Comparison of ENCODE assay signal across 5 worm cellular contexts in the genomic region with DNA sequence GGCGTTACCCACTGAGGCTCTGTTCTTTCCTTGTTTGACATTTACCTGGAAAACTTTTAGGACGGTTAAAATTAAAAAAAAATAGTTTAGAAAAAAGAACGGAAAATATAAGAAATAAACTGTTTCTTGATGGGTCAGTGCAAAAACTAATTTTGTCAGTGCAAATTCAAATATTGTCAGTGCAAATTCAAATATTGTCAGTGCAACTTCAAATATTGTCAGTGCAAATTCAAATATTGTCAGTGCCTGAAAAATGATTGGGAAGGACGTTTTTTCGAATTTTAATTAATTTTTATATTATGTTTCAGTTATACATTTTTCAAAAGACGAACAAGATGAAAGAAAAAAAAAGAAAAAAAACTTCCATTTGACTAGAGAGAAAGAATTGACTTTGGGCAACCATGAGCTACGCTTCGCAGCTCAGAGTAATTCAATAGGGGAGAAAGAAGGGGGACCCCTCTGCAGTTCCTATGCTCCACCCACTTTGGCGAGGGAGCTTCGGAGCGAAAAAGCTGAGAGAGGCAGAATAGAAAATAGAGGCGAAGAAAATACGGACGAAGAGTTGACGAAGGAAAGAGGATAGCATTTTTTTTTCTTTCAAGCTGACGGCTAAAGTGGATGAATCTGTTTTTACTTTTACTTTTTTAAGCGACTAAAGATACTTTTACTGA.
TF ChIP-seq lines count a peak whose summit lies in the region.

A gene (minus strand): TSS at position 51 of the 671 bp plus-strand sequence.

TF ChIP-seq in whole organism, L1 larva, 84 proteins besides CTCF, POLR2A, EP300 and RAD21 (continues in another document):
- no peak for TF ChIP-seq hlh-17 (GFP tag; optimal IDR thresholded peaks at IDR 0.05; lab: Kevin White, UChicago; ENCODE audit: borderline replicate concordance)
- peak; percentile 13 to 37 for TF ChIP-seq lsy-2 (tag; optimal IDR thresholded peaks at IDR 0.05; lab: Kevin White, UChicago)
- peak; percentile 37 for TF ChIP-seq mep-1 (tag; optimal IDR thresholded peaks at IDR 0.05; lab: Kevin White, UChicago)
- TF ChIP-seq nhr-71 (tag; optimal IDR thresholded peaks at IDR 0.05; lab: Kevin White, UChicago), result peak; percentile 28
- no peak for TF ChIP-seq aha-1 (tag; optimal IDR thresholded peaks at IDR 0.05; lab: Kevin White, UChicago)
- TF ChIP-seq C16A3.4 (tag; optimal IDR thresholded peaks at IDR 0.05; lab: Kevin White, UChicago), result no peak
- TF ChIP-seq ces-1 (GFP tag; optimal IDR thresholded peaks at IDR 0.05; lab: Kevin White, UChicago), result peak; percentile 62
- TF ChIP-seq lin-14 (GFP tag; optimal IDR thresholded peaks at IDR 0.05; lab: Kevin White, UChicago), result peak; percentile 87
- TF ChIP-seq ceh-82 (tag; optimal IDR thresholded peaks at IDR 0.05; lab: Kevin White, UChicago), result peak in 1 of 3 experiments; percentile 55
- TF ChIP-seq fkh-10 (GFP tag; optimal IDR thresholded peaks at IDR 0.05; lab: Kevin White, UChicago), result peak; percentile 36
- TF ChIP-seq unc-86 (tag; optimal IDR thresholded peaks at IDR 0.05; lab: Kevin White, UChicago), result peak; percentile 31
- peak; percentile 25 for TF ChIP-seq rnt-1 (tag; optimal IDR thresholded peaks at IDR 0.05; lab: Kevin White, UChicago)
- peak; percentile 21 for TF ChIP-seq dsc-1 (tag; optimal IDR thresholded peaks at IDR 0.05; lab: Kevin White, UChicago)
- peak; percentile 24 for TF ChIP-seq swsn-7 (tag; optimal IDR thresholded peaks at IDR 0.05; lab: Kevin White, UChicago)
- peak; percentile 31 for TF ChIP-seq nhr-47 (tag; optimal IDR thresholded peaks at IDR 0.05; lab: Kevin White, UChicago)
- TF ChIP-seq dpl-1 (GFP tag; optimal IDR thresholded peaks at IDR 0.05; lab: Kevin White, UChicago), result no peak

TF ChIP-seq in whole organism, L3 larva, 47 proteins besides CTCF, POLR2A, EP300 and RAD21:
- TF ChIP-seq aly-2 (tag; optimal IDR thresholded peaks at IDR 0.05; lab: Kevin White, UChicago), result no peak
- TF ChIP-seq ceh-16 (tag; optimal IDR thresholded peaks at IDR 0.05; lab: Kevin White, UChicago), result no peak
- peak; percentile 82 for TF ChIP-seq hmg-11 (tag; optimal IDR thresholded peaks at IDR 0.05; lab: Kevin White, UChicago)
- TF ChIP-seq daf-12 (tag; optimal IDR thresholded peaks at IDR 0.05; lab: Kevin White, UChicago), result no peak
- TF ChIP-seq elt-3 (tag; optimal IDR thresholded peaks at IDR 0.05; lab: Kevin White, UChicago), result no peak
- no peak for TF ChIP-seq nhr-43 (tag; optimal IDR thresholded peaks at IDR 0.05; lab: Kevin White, UChicago; ENCODE audit: poor library complexity, severe bottlenecking)
- TF ChIP-seq lin-39 (tag; optimal IDR thresholded peaks at IDR 0.05; lab: Kevin White, UChicago), result peak; percentile 64
- TF ChIP-seq ztf-11 (tag; optimal IDR thresholded peaks at IDR 0.05; lab: Kevin White, UChicago), result no peak
- no peak for TF ChIP-seq ama-1 (optimal IDR thresholded peaks at IDR 0.05; lab: Kevin White, UChicago)
- no peak for TF ChIP-seq fkh-10 (GFP tag; optimal IDR thresholded peaks at IDR 0.05; lab: Kevin White, UChicago)
- TF ChIP-seq pqm-1 (tag; optimal IDR thresholded peaks at IDR 0.05; lab: Kevin White, UChicago), result no peak
- peak; percentile 59 for TF ChIP-seq nfya-1 (tag; optimal IDR thresholded peaks at IDR 0.05; lab: Kevin White, UChicago; ENCODE audit: insufficient read depth)
- no peak for TF ChIP-seq pha-4 (tag; optimal IDR thresholded peaks at IDR 0.05; lab: Kevin White, UChicago)
- TF ChIP-seq ceh-9 (tag; optimal IDR thresholded peaks at IDR 0.05; lab: Kevin White, UChicago), result no peak

TF ChIP-seq in whole organism, early embryonic, 17 proteins besides CTCF, POLR2A, EP300 and RAD21:
- TF ChIP-seq tbx-37 (GFP tag; conservative IDR thresholded peaks at IDR 0.05; lab: Robert Waterston, UW) (no peak), scrt-1 (GFP tag; IDR thresholded peaks at IDR 0.05; lab: Robert Waterston, UW) (0 out of 2 replicates have a peak, but pooled peaks have one; percentile 20), aly-1 (tag; optimal IDR thresholded peaks at IDR 0.05; lab: Kevin White, UChicago) (no peak)

TF ChIP-seq in whole organism, midembryonic, 9 proteins besides CTCF, POLR2A, EP300 and RAD21:
- TF ChIP-seq klf-2 (GFP tag; conservative IDR thresholded peaks at IDR 0.05; lab: Robert Waterston, UW), result 0 out of 2 replicates have a peak, but pooled peaks have one; percentile 6
- TF ChIP-seq tab-1 (GFP tag; IDR thresholded peaks at IDR 0.05; lab: Robert Waterston, UW), result no peak

TF ChIP-seq in whole organism, young adult, 124 proteins besides CTCF, POLR2A, EP300 and RAD21:
- TF ChIP-seq ztf-26 (tag; optimal IDR thresholded peaks at IDR 0.05; lab: Kevin White, UChicago) (no peak), lsl-1 (GFP tag; optimal IDR thresholded peaks at IDR 0.05; lab: Kevin White, UChicago) (no peak), die-1 (tag; optimal IDR thresholded peaks at IDR 0.05; lab: Kevin White, UChicago) (no peak), zfh-2 (GFP tag; conservative IDR thresholded peaks at IDR 0.05; lab: Robert Waterston, UW) (peak; percentile 46; the same call in 1 of the 2 replicates)
TF ChIP-seq in whole organism, young adult: peak in this region for 1.
